Fruit fly (Drosophila melanogaster) whole organism, wandering third instar larva: ENCODE measurements around the gene CG1544.

ENCODE experiments used
- CG9705 ChIP-seq: fragments of 200-800 bp; sonication (Bioruptor generic); optimal IDR thresholded peaks from 2 replicates; lab custom pipeline; 2018; ENCODE audit warnings: missing biosample characterization, mild to moderate bottlenecking, missing genetic modification characterization
- Hnf4 ChIP-seq: fragments of 200-800 bp; sonication (Bioruptor generic); optimal IDR thresholded peaks from 2 replicates; lab custom pipeline; 2016; ENCODE audit warnings: missing biosample characterization, mild to moderate bottlenecking, missing genetic modification characterization
- Mio ChIP-seq: sonication (Bioruptor generic); optimal IDR thresholded peaks from 2 replicates; lab custom pipeline; 2016; ENCODE audit warnings: missing biosample characterization, missing genetic modification characterization
- OdsH ChIP-seq: fragments of 200-800 bp; sonication (Bioruptor generic); optimal IDR thresholded peaks from 2 replicates; lab custom pipeline; 2016; ENCODE audit warnings: missing biosample characterization, mild to moderate bottlenecking, missing genetic modification characterization
- h ChIP-seq: fragments of 200-800 bp; sonication (Bioruptor generic); optimal IDR thresholded peaks from 3 replicates; lab custom pipeline; 2016; ENCODE audit warnings: missing biosample characterization, mild to moderate bottlenecking, missing genetic modification characterization
- psq ChIP-seq: fragments of 200-800 bp; sonication (Bioruptor generic); optimal IDR thresholded peaks from 3 replicates; lab custom pipeline; 2017; ENCODE audit warnings: missing biosample characterization, mild to moderate bottlenecking, missing genetic modification characterization, moderate library complexity
- tai ChIP-seq: sonication (Bioruptor generic); optimal IDR thresholded peaks from 2 replicates; lab custom pipeline; 2016; ENCODE audit warnings: missing biosample characterization, missing genetic modification characterization

DNA sequence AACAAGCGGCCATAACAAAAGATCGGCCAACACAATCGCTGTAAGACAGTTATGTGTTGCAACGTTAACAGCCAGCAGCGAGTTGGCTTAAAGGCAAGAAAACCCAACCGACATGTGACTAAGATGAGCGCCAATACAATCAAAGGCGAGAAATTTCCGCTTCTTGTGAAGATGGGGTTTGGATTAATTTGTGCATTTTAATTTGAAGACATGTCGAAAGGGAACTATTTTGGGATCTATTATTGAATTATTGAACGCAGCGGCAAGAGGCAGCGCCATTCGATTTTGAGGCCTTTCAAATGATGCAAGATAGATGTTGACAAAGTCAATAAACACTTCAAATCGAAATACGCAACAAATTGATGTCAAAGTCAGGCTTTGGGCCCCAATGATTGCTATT is 44.4 kb downstream of the CG1544 start:
- no peak for TF ChIP-seq tai (GFP tag; lab: Kevin White, UChicago)
- TF ChIP-seq Mio (GFP tag; lab: Kevin White, UChicago), result no peak
- TF ChIP-seq CG9705 (GFP tag; lab: Kevin White, UChicago), result no peak
- no peak for TF ChIP-seq psq (GFP tag; lab: Kevin White, UChicago)
- TF ChIP-seq h (GFP tag; lab: Kevin White, UChicago), result no peak
- no peak for TF ChIP-seq OdsH (GFP tag; lab: Kevin White, UChicago)
- TF ChIP-seq Hnf4, result no peak
